Fruit fly (Drosophila melanogaster) whole organism, pupa: ENCODE measurements around the gene CG18789.
"Not testable (repeated sequence)": the region's sequence is repeated elsewhere in the genome, so short reads cannot be mapped to it uniquely, and the experiment has no call there.

ENCODE experiments used
- CG13204 ChIP-seq: fragments of 200-800 bp; sonication (Bioruptor generic); optimal IDR thresholded peaks from 2 replicates; lab custom pipeline; 2018; ENCODE audit warnings: missing biosample characterization, mild to moderate bottlenecking, missing genetic modification characterization, moderate library complexity
- CG15710 ChIP-seq: fragments of 200-800 bp; sonication (Bioruptor generic); optimal IDR thresholded peaks from 2 replicates; lab custom pipeline; 2018; ENCODE audit warnings: missing biosample characterization, mild to moderate bottlenecking, missing genetic modification characterization, moderate library complexity
- CG17806 ChIP-seq: fragments of 200-800 bp; sonication (Bioruptor generic); optimal IDR thresholded peaks from 2 replicates; lab custom pipeline; 2018; ENCODE audit warnings: missing biosample characterization, mild to moderate bottlenecking, missing genetic modification characterization, moderate library complexity
- CG34367 ChIP-seq: fragments of 200-800 bp; sonication (Bioruptor generic); optimal IDR thresholded peaks from 2 replicates; lab custom pipeline; 2018; ENCODE audit warnings: missing biosample characterization, mild to moderate bottlenecking, missing genetic modification characterization
- CG4496 ChIP-seq: fragments of 200-800 bp; sonication (Bioruptor generic); IDR thresholded peaks from 3 replicates; pipeline ENCODE4 v1.3.6; 2022; ENCODE audit warnings: missing biosample characterization, missing genetic modification characterization
- CG8159 ChIP-seq: fragments of 200-800 bp; sonication (Bioruptor generic); optimal IDR thresholded peaks from 3 replicates; lab custom pipeline; 2018; ENCODE audit warnings: missing biosample characterization, mild to moderate bottlenecking, missing genetic modification characterization, moderate library complexity
- CG9948 ChIP-seq: fragments of 200-800 bp; sonication (Bioruptor generic); optimal IDR thresholded peaks from 2 replicates; lab custom pipeline; 2018; ENCODE audit warnings: missing biosample characterization, mild to moderate bottlenecking, missing genetic modification characterization, moderate library complexity
- D1 ChIP-seq: fragments of 200-800 bp; sonication (Bioruptor generic); optimal IDR thresholded peaks from 2 replicates; lab custom pipeline; 2018; ENCODE audit warnings: missing biosample characterization, mild to moderate bottlenecking, missing genetic modification characterization, moderate library complexity
- Ets98B ChIP-seq: fragments of 200-800 bp; sonication (Bioruptor generic); IDR thresholded peaks from 2 replicates; pipeline ENCODE4 v1.3.6; 2022; ENCODE audit warnings: missing biosample characterization, missing genetic modification characterization
- Pif1A ChIP-seq: fragments of 200-800 bp; sonication (Bioruptor generic); optimal IDR thresholded peaks from 3 replicates; lab custom pipeline; 2016; ENCODE audit warnings: missing biosample characterization, missing genetic modification characterization
- Pif1B ChIP-seq: fragments of 200-800 bp; sonication (Bioruptor generic); optimal IDR thresholded peaks from 3 replicates; lab custom pipeline; 2016; ENCODE audit warnings: missing biosample characterization, missing genetic modification characterization
- Snoo ChIP-seq: fragments of 200-800 bp; sonication (Bioruptor generic); optimal IDR thresholded peaks from 3 replicates; lab custom pipeline; 2017; ENCODE audit warnings: missing biosample characterization, mild to moderate bottlenecking, missing genetic modification characterization, inconsistent platforms
- gl ChIP-seq: fragments of 200-800 bp; sonication (Bioruptor generic); optimal IDR thresholded peaks from 2 replicates; lab custom pipeline; 2018; ENCODE audit warnings: missing biosample characterization, mild to moderate bottlenecking, missing genetic modification characterization

- not testable (repeated sequence) for TF ChIP-seq CG8159 (tag; lab: Kevin White, UChicago); CG13204 (GFP tag; lab: Kevin White, UChicago); Ets98B (GFP tag; lab: Robert Waterston, UW); gl (tag; lab: Kevin White, UChicago); CG4496 (GFP tag; lab: Robert Waterston, UW); CG17806; D1; Snoo (tag; lab: Kevin White, UChicago); CG34367; CG15710 (tag; lab: Kevin White, UChicago); CG9948; Pif1A (GFP tag; lab: Kevin White, UChicago); Pif1B (GFP tag; lab: Kevin White, UChicago)
These were observed 2.6 kb downstream of the CG18789 start, which contains the start of gene Ada1-2 for dm6 chr2L:11992602-11993001.
